Worm (Caenorhabditis elegans) whole organism, L3 larva: ENCODE measurements around the gene Y76B12C.9.

Experiments used
- R02D3.7 ChIP-seq: fragments of 150-350 bp; optimal IDR thresholded peaks from 2 replicates; lab custom pipeline; 2014; ENCODE audit warnings: missing biosample characterization, missing genetic modification characterization
- aly-2 ChIP-seq: fragments of 150-350 bp; optimal IDR thresholded peaks from 2 replicates; lab custom pipeline; 2014; ENCODE audit warnings: missing biosample characterization, missing genetic modification characterization
- ceh-28 ChIP-seq: fragments of 150-350 bp; optimal IDR thresholded peaks from 2 replicates; lab custom pipeline; 2014; ENCODE audit warnings: missing biosample characterization, missing genetic modification reagents, missing genetic modification characterization
- daf-12 ChIP-seq: fragments of 150-350 bp; optimal IDR thresholded peaks from 2 replicates; lab custom pipeline; 2014; ENCODE audit warnings: missing biosample characterization, missing genetic modification reagents, missing genetic modification characterization
- egl-27 ChIP-seq: sonication (generic microtip); optimal IDR thresholded peaks from 4 replicates; lab custom pipeline; 2017; ENCODE audit warnings: missing biosample characterization, missing genetic modification reagents, missing genetic modification characterization
- egl-5 ChIP-seq: fragments of 150-350 bp; optimal IDR thresholded peaks from 2 replicates; lab custom pipeline; 2017; ENCODE audit warnings: missing biosample characterization, missing genetic modification reagents, missing genetic modification characterization, inconsistent platforms
- elt-1 ChIP-seq: fragments of 150-350 bp; optimal IDR thresholded peaks from 2 replicates; lab custom pipeline; 2014; ENCODE audit warnings: missing biosample characterization, missing genetic modification characterization
- elt-2 ChIP-seq: sonication (generic microtip); optimal IDR thresholded peaks from 2 replicates; lab custom pipeline; 2016; ENCODE audit warnings: missing genetic modification reagents, mild to moderate bottlenecking, missing genetic modification characterization, missing compliant biosample characterization
- eor-1 ChIP-seq, 2 experiments: fragments of 150-350 bp; optimal IDR thresholded peaks; 2 replicates each; lab custom pipeline; 2014 to 2018; ENCODE audit warnings: missing biosample characterization in 2 of 2, missing genetic modification characterization in 2 of 2
- hmg-11 ChIP-seq: sonication (generic microtip); optimal IDR thresholded peaks from 2 replicates; lab custom pipeline; 2016; ENCODE audit warnings: missing genetic modification characterization, missing compliant biosample characterization
- lin-15B ChIP-seq: fragments of 150-350 bp; optimal IDR thresholded peaks from 2 replicates; lab custom pipeline; 2014; ENCODE audit warnings: missing biosample characterization, missing genetic modification characterization
- lin-39 ChIP-seq: fragments of 150-350 bp; optimal IDR thresholded peaks from 2 replicates; lab custom pipeline; 2018; ENCODE audit warnings: missing biosample characterization, missing genetic modification reagents, missing genetic modification characterization
- lsy-12 ChIP-seq: sonication (generic microtip); optimal IDR thresholded peaks from 2 replicates; lab custom pipeline; 2016; ENCODE audit warnings: mild to moderate bottlenecking, missing genetic modification characterization, missing compliant biosample characterization
- mdl-1 ChIP-seq: fragments of 150-350 bp; optimal IDR thresholded peaks from 2 replicates; lab custom pipeline; 2014; ENCODE audit warnings: missing biosample characterization, missing genetic modification characterization
- mml-1 ChIP-seq: fragments of 150-350 bp; sonication (generic microtip); optimal IDR thresholded peaks from 3 replicates; lab custom pipeline; 2014; ENCODE audit warnings: missing biosample characterization, missing genetic modification characterization
- nfya-1 ChIP-seq: sonication (generic microtip); optimal IDR thresholded peaks from 2 replicates; lab custom pipeline; 2017; ENCODE audit warnings: missing genetic modification characterization, mild to moderate bottlenecking, missing compliant biosample characterization, antibody characterized with exemption, moderate library complexity; ENCODE audit not compliant: insufficient read depth
- nhr-12 ChIP-seq: fragments of 150-350 bp; optimal IDR thresholded peaks from 2 replicates; lab custom pipeline; 2014; ENCODE audit warnings: missing biosample characterization, missing genetic modification characterization
- nhr-23 ChIP-seq: fragments of 150-350 bp; optimal IDR thresholded peaks from 2 replicates; lab custom pipeline; 2014; ENCODE audit warnings: missing biosample characterization, missing genetic modification reagents, missing genetic modification characterization
- nhr-237 ChIP-seq: fragments of 150-350 bp; optimal IDR thresholded peaks from 2 replicates; lab custom pipeline; 2014; ENCODE audit warnings: missing biosample characterization, missing genetic modification characterization
- nhr-28 ChIP-seq: fragments of 150-350 bp; optimal IDR thresholded peaks from 2 replicates; lab custom pipeline; 2014; ENCODE audit warnings: missing biosample characterization, missing genetic modification characterization
- nhr-43 ChIP-seq: sonication (generic microtip); optimal IDR thresholded peaks from 2 replicates; lab custom pipeline; 2016; ENCODE audit warnings: mild to moderate bottlenecking, missing genetic modification characterization, missing compliant biosample characterization; ENCODE audit not compliant: poor library complexity, severe bottlenecking
- nhr-67 ChIP-seq: fragments of 150-350 bp; optimal IDR thresholded peaks from 2 replicates; lab custom pipeline; 2014; ENCODE audit warnings: missing biosample characterization, missing genetic modification characterization
- nhr-76 ChIP-seq: fragments of 150-350 bp; sonication (generic microtip); optimal IDR thresholded peaks from 5 replicates; lab custom pipeline; 2014; ENCODE audit warnings: missing biosample characterization, missing genetic modification characterization
- pqm-1 ChIP-seq: fragments of 150-350 bp; optimal IDR thresholded peaks from 2 replicates; lab custom pipeline; 2017; ENCODE audit warnings: missing biosample characterization, missing genetic modification characterization, inconsistent platforms
- sea-2 ChIP-seq: fragments of 150-350 bp; sonication (generic microtip); optimal IDR thresholded peaks from 4 replicates; lab custom pipeline; 2014; ENCODE audit warnings: missing biosample characterization, missing genetic modification reagents, missing genetic modification characterization
- skn-1 ChIP-seq: fragments of 150-350 bp; optimal IDR thresholded peaks from 2 replicates; lab custom pipeline; 2014; ENCODE audit warnings: missing biosample characterization, missing genetic modification characterization
- snpc-4 ChIP-seq: fragments of 150-350 bp; optimal IDR thresholded peaks from 2 replicates; lab custom pipeline; 2014; ENCODE audit warnings: missing biosample characterization, missing genetic modification characterization
- tbx-2 ChIP-seq: sonication (generic microtip); optimal IDR thresholded peaks from 2 replicates; lab custom pipeline; 2016; ENCODE audit warnings: mild to moderate bottlenecking, missing genetic modification characterization, missing compliant biosample characterization
- unc-39 ChIP-seq: sonication (generic microtip); optimal IDR thresholded peaks from 4 replicates; lab custom pipeline; 2017; ENCODE audit warnings: missing biosample characterization, missing genetic modification characterization
- unc-62 ChIP-seq: fragments of 150-350 bp; sonication (generic microtip); optimal IDR thresholded peaks from 4 replicates; lab custom pipeline; 2014; ENCODE audit warnings: missing biosample characterization, missing genetic modification reagents, missing genetic modification characterization
- zag-1 ChIP-seq: fragments of 150-350 bp; optimal IDR thresholded peaks from 2 replicates; lab custom pipeline; 2014; ENCODE audit warnings: missing biosample characterization, missing genetic modification characterization
- ztf-4 ChIP-seq: fragments of 150-350 bp; optimal IDR thresholded peaks from 2 replicates; lab custom pipeline; 2014; ENCODE audit warnings: missing biosample characterization, missing genetic modification characterization

Gene Y76B12C.9

ce11 chrIV:2002290-2002689, 34.6 kb downstream of the Y76B12C.9 start:
- TF ChIP-seq mml-1 (tag; lab: Kevin White, UChicago) (no peak), pqm-1 (tag; lab: Kevin White, UChicago) (no peak), unc-39 (tag; lab: Kevin White, UChicago) (no peak), daf-12 (no peak), ceh-28 (no peak), elt-1 (tag; lab: Kevin White, UChicago) (no peak)

- TF ChIP-seq nfya-1 (tag; lab: Kevin White, UChicago) (no peak), lsy-12 (tag; lab: Kevin White, UChicago) (no peak), egl-5 (no peak), skn-1 (tag; lab: Kevin White, UChicago) (no peak), nhr-12 (tag; lab: Kevin White, UChicago) (no peak), snpc-4 (no peak), hmg-11 (tag; lab: Kevin White, UChicago) (no peak), elt-2 (tag; lab: Kevin White, UChicago) (no peak), zag-1 (tag; lab: Kevin White, UChicago) (no peak), nhr-76 (tag; lab: Kevin White, UChicago) (no peak), nhr-43 (tag; lab: Kevin White, UChicago) (no peak), mdl-1 (no peak), nhr-237 (tag; lab: Kevin White, UChicago) (no peak), pqm-1 (tag; lab: Kevin White, UChicago) (no peak), R02D3.7 (tag; lab: Kevin White, UChicago) (no peak)
- TF ChIP-seq, all 47 proteins: peak for 0
These were observed 39.1 kb downstream of the Y76B12C.9 start for ce11 chrIV:1997762-1998161.

- no peak for TF ChIP-seq nfya-1 (tag; lab: Kevin White, UChicago)
- TF ChIP-seq ztf-4 (tag; lab: Kevin White, UChicago), result no peak
- TF ChIP-seq nhr-67, result no peak
- no peak for TF ChIP-seq sea-2 (GFP tag; lab: Kevin White, UChicago)
- TF ChIP-seq tbx-2 (tag; lab: Kevin White, UChicago), result no peak
- TF ChIP-seq nhr-23 (tag; lab: Kevin White, UChicago), result no peak
- TF ChIP-seq lin-15B (tag; lab: Kevin White, UChicago), result no peak
- no peak for TF ChIP-seq unc-62 (GFP tag; lab: Kevin White, UChicago)
- TF ChIP-seq daf-12, result no peak
- TF ChIP-seq unc-39 (tag; lab: Kevin White, UChicago), result no peak
- no peak for TF ChIP-seq nhr-28
- TF ChIP-seq nhr-76 (tag; lab: Kevin White, UChicago), result no peak
- TF ChIP-seq eor-1 (tag; optimal IDR thresholded peaks at IDR 0.05; lab: Kevin White, UChicago), result no peak
- no peak for TF ChIP-seq aly-2 (tag; lab: Kevin White, UChicago)
These were observed 44.1 kb downstream of the Y76B12C.9 start, which contains the start of gene xpc-1 for ce11 chrIV:1992789-1993188. Gene xpc-1 (plus strand): TSS chrIV:1993089.

DNA sequence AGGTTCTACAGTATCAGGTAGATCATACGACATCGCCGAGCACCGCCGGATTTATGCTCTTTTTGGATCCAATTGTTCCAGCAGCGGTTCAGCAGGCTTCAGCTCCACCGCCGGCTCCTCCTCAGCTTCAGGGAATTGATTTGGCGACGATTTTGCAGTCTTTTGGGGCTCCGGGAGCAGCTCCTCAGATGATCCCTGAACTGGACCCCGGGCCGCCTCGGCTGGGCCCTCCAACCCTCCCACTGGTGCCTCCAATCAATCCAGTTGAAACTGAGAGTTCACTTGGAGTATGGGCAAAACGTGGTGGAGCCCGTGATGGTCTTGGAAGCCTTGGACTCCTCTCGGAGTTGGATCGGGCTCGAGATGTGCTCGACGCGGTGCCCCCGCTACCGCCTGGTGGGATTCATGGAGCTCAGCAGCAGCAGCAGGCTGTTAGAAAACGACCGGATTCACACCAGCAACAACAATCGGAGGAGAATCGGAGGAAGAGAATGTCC, 46.0 kb downstream of the Y76B12C.9 start:
- no peak for TF ChIP-seq lin-39 (tag; lab: Kevin White, UChicago)
- no peak for TF ChIP-seq nhr-28
- TF ChIP-seq egl-27, result no peak
- TF ChIP-seq hmg-11 (tag; lab: Kevin White, UChicago), result no peak
